Worm (Caenorhabditis elegans): ENCODE results near the gene Y39A1A.10.

- peak; percentile 78 for TF ChIP-seq W03F9.2 (tag; optimal IDR thresholded peaks at IDR 0.05)
- TF ChIP-seq dao-5 (tag; optimal IDR thresholded peaks at IDR 0.05) = no peak
Observed at ce11 chrIII:10621208-10621607, 11.3 kb upstream of the Y39A1A.10 start, which contains the start of the genes lron-10 and hpr-9.

All from whole organism, L4/young adult.